Fruit fly (Drosophila melanogaster): ENCODE data around the gene CG13461.

DNA sequence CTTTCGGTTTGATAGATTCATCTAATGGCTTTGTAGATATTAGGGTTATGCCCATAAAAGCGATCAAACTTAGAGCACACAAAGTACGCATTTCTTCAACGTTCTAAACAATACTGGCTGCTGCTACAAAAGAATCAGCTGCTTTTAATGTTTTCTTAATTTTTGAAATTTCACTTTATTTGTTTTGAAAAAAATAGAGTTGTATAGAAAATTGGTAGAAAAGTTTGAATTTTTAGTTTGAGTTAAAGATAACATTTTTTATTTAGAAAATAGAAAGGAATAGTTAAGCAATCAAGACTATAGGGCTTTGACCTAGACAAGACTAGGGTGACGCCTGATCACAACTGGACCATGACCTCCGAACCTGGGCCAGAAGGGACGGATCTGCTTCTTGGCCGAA, 2.2 kb downstream of the CG13461 start, which contains the start of gene CG18581:
- TF ChIP-seq cyc (GFP tag; optimal IDR thresholded peaks at IDR 0.05) (no peak), Ets96B (tag; optimal IDR thresholded peaks at IDR 0.05) (no peak), acj6 (GFP tag; optimal IDR thresholded peaks at IDR 0.05) (no peak), CG6854 (GFP tag; optimal IDR thresholded peaks at IDR 0.05) (no peak)
